Worm (Caenorhabditis elegans): ENCODE measurements around the gene arrd-16.

The arrd-16 gene

DNA sequence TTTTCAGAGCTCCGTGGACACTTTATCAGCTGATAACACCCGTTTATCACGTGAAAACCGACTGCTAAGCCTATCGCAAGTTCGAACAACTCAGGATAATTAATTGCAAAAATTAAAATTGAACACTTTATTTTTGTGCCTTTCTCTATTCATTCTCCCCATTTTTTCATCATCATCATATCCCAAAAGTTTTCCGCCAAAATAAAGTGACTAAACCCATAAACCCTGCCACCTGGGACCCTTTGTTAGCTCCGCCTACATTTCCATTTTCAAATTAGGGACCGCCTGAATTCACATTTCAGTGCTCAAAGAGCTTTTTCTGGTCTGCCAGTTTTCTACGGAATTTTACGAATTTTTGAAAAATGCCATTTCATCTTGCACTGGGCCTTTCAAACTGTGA is at the start of gene arrd-16:
Gene arrd-16 (plus strand): TSS at position 301 of the 400 bp plus-strand sequence.
- TF ChIP-seq hmg-11 (tag; optimal IDR thresholded peaks at IDR 0.05): no peak
- TF ChIP-seq unc-62 (GFP tag; optimal IDR thresholded peaks at IDR 0.05): no peak
- no peak for TF ChIP-seq skn-1 (tag; optimal IDR thresholded peaks at IDR 0.05)
- TF ChIP-seq elt-3 (tag; optimal IDR thresholded peaks at IDR 0.05): no peak
- no peak for TF ChIP-seq unc-39 (tag; optimal IDR thresholded peaks at IDR 0.05)

DNA sequence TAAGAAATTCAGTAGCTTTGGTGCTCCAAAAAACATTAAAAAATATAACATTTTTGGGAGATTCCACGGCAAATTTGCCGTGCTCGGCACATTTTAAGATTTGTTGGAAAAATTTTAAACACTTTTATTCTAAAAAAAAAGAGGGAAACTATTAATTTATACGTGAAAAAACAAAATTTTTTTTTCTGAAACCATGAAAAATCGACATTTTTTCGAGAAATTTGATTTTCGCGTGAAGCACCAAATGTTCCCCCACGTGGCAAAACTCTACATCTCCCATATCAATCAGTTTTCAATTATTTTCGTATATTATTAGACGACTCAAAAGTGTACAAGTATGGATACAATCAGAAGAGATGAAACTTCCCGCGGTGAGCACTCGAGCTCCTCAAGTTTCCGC is 48.3 kb upstream of the arrd-16 start, which contains the start of gene fbxa-218:
Gene fbxa-218 (plus strand): TSS at position 301 of the 400 bp plus-strand sequence.
- TF ChIP-seq egl-27 (tag; optimal IDR thresholded peaks at IDR 0.05): no peak
- TF ChIP-seq hmg-11 (tag; optimal IDR thresholded peaks at IDR 0.05): no peak
- TF ChIP-seq eor-1 (tag; optimal IDR thresholded peaks at IDR 0.05): no peak
- no peak for TF ChIP-seq jun-1 (tag; optimal IDR thresholded peaks at IDR 0.05)

DNA sequence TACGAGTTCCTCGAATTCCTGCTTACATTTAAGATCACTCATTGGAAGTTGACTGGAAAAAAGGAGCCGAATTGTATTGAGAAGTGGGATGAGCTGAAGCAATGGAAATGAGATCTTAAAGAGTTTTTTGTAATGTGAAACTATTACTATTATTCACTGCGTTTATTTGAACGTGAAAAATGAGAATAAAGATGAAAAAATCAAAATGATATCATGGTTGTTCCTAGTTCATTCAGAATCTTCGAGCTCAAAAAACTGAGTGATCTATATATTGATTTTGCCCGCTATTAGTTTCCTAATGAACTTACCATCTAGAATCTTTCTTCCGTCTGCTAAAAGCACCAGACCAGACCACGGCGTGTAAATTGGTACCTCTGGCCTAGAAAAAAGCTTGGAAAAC is 47.5 kb upstream of the arrd-16 start:
- TF ChIP-seq elt-1 (tag; optimal IDR thresholded peaks at IDR 0.05) (no peak), ceh-9 (tag; optimal IDR thresholded peaks at IDR 0.05) (no peak), ceh-82 (tag; optimal IDR thresholded peaks at IDR 0.05) (no peak), fos-1 (tag; optimal IDR thresholded peaks at IDR 0.05) (no peak), nhr-28 (tag; optimal IDR thresholded peaks at IDR 0.05) (no peak), pqm-1 (tag; optimal IDR thresholded peaks at IDR 0.05) (no peak), skn-1 (tag; optimal IDR thresholded peaks at IDR 0.05) (no peak), jun-1 (tag; optimal IDR thresholded peaks at IDR 0.05) (no peak), nhr-237 (tag; optimal IDR thresholded peaks at IDR 0.05) (no peak), lsy-12 (tag; optimal IDR thresholded peaks at IDR 0.05) (no peak), lin-39 (tag; optimal IDR thresholded peaks at IDR 0.05) (no peak)

DNA sequence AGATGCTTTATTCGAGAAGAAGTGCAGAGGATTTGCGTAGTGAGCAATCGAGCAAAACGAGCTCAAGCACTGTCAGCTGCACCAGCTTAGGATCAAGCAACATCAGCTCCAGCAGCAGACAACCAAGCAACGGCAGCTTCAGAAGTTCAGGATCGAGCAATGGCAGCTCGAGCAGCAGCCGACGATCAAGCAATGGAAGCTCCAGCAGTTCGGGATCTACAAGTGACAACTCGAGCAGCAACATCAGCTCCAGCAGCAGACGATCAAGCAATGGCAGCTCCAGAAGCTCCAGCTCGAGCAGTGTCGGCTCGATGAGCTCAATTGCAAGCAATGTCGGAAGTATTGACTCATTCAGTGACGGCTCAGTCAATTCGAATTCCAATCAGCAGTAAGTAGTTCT is 45.5 kb upstream of the arrd-16 start:
- TF ChIP-seq snpc-4 (tag; optimal IDR thresholded peaks at IDR 0.05) (no peak), pha-4 (tag; optimal IDR thresholded peaks at IDR 0.05) (no peak), unc-62 (GFP tag; optimal IDR thresholded peaks at IDR 0.05) (no peak), R02D3.7 (tag; optimal IDR thresholded peaks at IDR 0.05) (no peak), nhr-43 (tag; optimal IDR thresholded peaks at IDR 0.05; ENCODE audit: poor library complexity, severe bottlenecking) (no peak), elt-1 (tag; optimal IDR thresholded peaks at IDR 0.05) (no peak), ceh-82 (tag; optimal IDR thresholded peaks at IDR 0.05) (no peak), zag-1 (tag; optimal IDR thresholded peaks at IDR 0.05) (no peak), ama-1 (optimal IDR thresholded peaks at IDR 0.05) (no peak), hmg-11 (tag; optimal IDR thresholded peaks at IDR 0.05) (no peak), fkh-2 (tag; optimal IDR thresholded peaks at IDR 0.05) (no peak), fos-1 (tag; optimal IDR thresholded peaks at IDR 0.05) (no peak), nhr-76 (tag; optimal IDR thresholded peaks at IDR 0.05) (no peak), sea-2 (GFP tag; optimal IDR thresholded peaks at IDR 0.05) (no peak), jun-1 (tag; optimal IDR thresholded peaks at IDR 0.05) (no peak), lsy-12 (tag; optimal IDR thresholded peaks at IDR 0.05) (no peak), lin-39 (tag; optimal IDR thresholded peaks at IDR 0.05) (no peak), ceh-28 (tag; optimal IDR thresholded peaks at IDR 0.05) (no peak), tbx-2 (tag; optimal IDR thresholded peaks at IDR 0.05) (no peak)

DNA sequence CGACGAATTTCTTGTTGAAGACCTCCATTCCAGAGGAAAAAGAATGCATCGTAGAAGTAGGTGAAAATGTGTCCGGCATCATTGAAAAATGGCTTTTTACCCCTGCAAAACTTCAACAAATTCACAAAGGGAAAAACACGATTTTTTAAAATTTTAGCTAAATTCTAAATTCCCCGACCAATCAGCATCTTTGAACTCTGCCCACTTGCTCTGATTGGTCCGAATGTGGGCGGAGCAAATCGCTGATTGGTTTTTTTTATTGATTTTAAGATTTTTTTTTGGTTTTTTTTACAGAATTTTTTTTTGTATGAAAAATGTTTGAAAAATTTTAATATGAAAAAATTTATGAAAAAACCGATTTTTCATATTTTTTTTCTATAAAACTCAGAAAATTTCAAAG is 40.7 kb upstream of the arrd-16 start:
- TF ChIP-seq nfya-1 (tag; optimal IDR thresholded peaks at IDR 0.05; ENCODE audit: insufficient read depth) (peak; percentile 80), ceh-9 (tag; optimal IDR thresholded peaks at IDR 0.05) (no peak)

DNA sequence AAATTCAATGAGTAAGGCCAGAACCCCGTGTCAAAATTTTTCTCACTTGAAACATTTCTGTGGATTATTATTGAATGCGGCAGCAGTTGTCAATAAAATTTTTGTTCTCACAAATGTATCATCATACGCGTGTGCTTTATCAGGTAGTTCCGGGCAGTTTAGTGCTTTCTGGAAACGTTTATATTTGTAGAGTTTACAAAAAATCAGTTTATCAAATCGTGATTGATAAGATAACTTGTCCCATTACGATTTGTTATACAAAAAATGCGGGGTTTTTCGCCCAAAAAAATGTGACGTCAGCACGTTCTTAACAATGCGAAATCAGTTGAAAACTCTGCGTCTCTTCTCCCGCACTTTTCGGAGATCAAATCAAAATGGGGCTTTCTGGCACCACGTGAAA is 39.3 kb upstream of the arrd-16 start:
- no peak for TF ChIP-seq ztf-4 (tag; optimal IDR thresholded peaks at IDR 0.05)
- TF ChIP-seq elt-2 (tag; optimal IDR thresholded peaks at IDR 0.05): peak; percentile 92

DNA sequence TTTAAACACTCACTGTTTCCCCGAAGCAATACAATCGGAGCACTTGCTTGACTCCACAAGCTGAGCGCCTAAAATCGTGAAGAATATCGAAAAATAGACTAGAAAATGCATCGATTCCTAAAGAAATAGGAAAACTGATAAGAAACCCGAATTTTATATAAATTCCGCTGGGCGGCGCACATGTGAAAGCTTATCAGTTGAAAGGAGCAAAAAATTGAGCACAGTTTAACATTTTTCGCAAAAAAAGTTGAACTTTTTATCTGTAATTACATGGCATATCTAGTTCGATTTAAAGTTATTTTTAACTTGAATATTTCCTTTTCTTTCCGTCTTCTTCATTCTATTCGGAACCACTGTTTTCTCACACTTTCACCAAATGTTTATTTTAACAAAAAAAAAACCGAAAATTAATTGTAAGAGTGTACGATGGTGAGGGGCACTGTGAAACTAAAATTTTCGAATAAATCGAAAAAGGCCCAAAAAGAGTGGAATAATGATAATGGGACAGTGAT is 38.5 kb upstream of the arrd-16 start, which contains the start of gene Y49E10.18:
Gene Y49E10.18 (minus strand): TSS at position 116 of the 512 bp plus-strand sequence.
- TF ChIP-seq lin-39 (tag; optimal IDR thresholded peaks at IDR 0.05): no peak
- TF ChIP-seq fkh-10 (GFP tag; optimal IDR thresholded peaks at IDR 0.05): no peak
- TF ChIP-seq pqm-1 (tag; optimal IDR thresholded peaks at IDR 0.05): peak; percentile 85
- peak; percentile 7 for TF ChIP-seq jun-1 (tag; optimal IDR thresholded peaks at IDR 0.05)
- peak; percentile 91 for TF ChIP-seq elt-2 (tag; optimal IDR thresholded peaks at IDR 0.05)

All from whole organism, L3 larva.